Fruit fly (Drosophila melanogaster): Measurements from ENCODE around the gene D2hgdh.
A peak's percentile ranks its signal among the peaks of the same experiment; 100 is the strongest.

The D2hgdh gene

dm6 chrX:2134226-2134880 is 6.9 kb upstream of the D2hgdh start (continued):
- TF ChIP-seq Max (GFP tag; optimal IDR thresholded peaks at IDR 0.05) (peak; percentile 36), wek (GFP tag; optimal IDR thresholded peaks at IDR 0.05) (peak; percentile 40), CG11093 (GFP tag; IDR thresholded peaks at IDR 0.05) (0 out of 3 replicates have a peak, but pooled peaks have one; percentile 21), crol (GFP tag; IDR thresholded peaks at IDR 0.05) (no peak), CG18476 (GFP tag; optimal IDR thresholded peaks at IDR 0.05) (peak; percentile 55), ro (GFP tag; IDR thresholded peaks at IDR 0.05) (no peak), CG10462 (GFP tag; optimal IDR thresholded peaks at IDR 0.05) (peak; percentile 32), slou (GFP tag; optimal IDR thresholded peaks at IDR 0.05) (peak; percentile 31), CG17328 (GFP tag; IDR thresholded peaks at IDR 0.05) (peak; percentile 74), CG10431 (GFP tag; optimal IDR thresholded peaks at IDR 0.05) (peak; percentile 38), TFAM (GFP tag; optimal IDR thresholded peaks at IDR 0.05) (no peak), CG4360 (GFP tag; IDR thresholded peaks at IDR 0.05) (peak; percentile 27; the same call in 1 of the 2 replicates), Doc3 (GFP tag; IDR thresholded peaks at IDR 0.05; ENCODE audit: partially characterized antibody) (no peak), CG5180 (GFP tag; optimal IDR thresholded peaks at IDR 0.05) (peak; percentile 54), Bdp1 (GFP tag; optimal IDR thresholded peaks at IDR 0.05) (no peak), fu2 (GFP tag; optimal IDR thresholded peaks at IDR 0.05) (peak; percentile 35), esg (GFP tag; conservative IDR thresholded peaks at IDR 0.05) (peak; percentile 18; the same call in 1 of the 2 replicates), CG7963 (GFP tag; IDR thresholded peaks at IDR 0.05; ENCODE audit: partially characterized antibody) (no peak), CG12155 (GFP tag; optimal IDR thresholded peaks at IDR 0.05) (peak; percentile 42), p53 (GFP tag; optimal IDR thresholded peaks at IDR 0.05) (no peak), scrt (GFP tag; optimal IDR thresholded peaks at IDR 0.05) (peak; percentile 65), lbe (GFP tag; optimal IDR thresholded peaks at IDR 0.05) (peak; percentile 89), CG2120 (GFP tag; optimal IDR thresholded peaks at IDR 0.05) (peak; percentile 66), Mes4 (GFP tag; optimal IDR thresholded peaks at IDR 0.05) (peak; percentile 59), ewg (GFP tag; optimal IDR thresholded peaks at IDR 0.05) (peak; percentile 24), chinmo (GFP tag; IDR thresholded peaks at IDR 0.05; ENCODE audit: partially characterized antibody) (no peak), CG12769 (tag; optimal IDR thresholded peaks at IDR 0.05) (peak; percentile 75), CG33213 (GFP tag; optimal IDR thresholded peaks at IDR 0.05) (peak; percentile 1), gce (GFP tag; IDR thresholded peaks at IDR 0.05) (0 out of 3 replicates have a peak, but pooled peaks have one; percentile 23), CG12219 (GFP tag; optimal IDR thresholded peaks at IDR 0.05) (peak; percentile 75), CG9727 (GFP tag; optimal IDR thresholded peaks at IDR 0.05) (peak; percentile 64), caup (GFP tag; optimal IDR thresholded peaks at IDR 0.05; ENCODE audit: severe bottlenecking) (peak; percentile 49), CG30431 (GFP tag; optimal IDR thresholded peaks at IDR 0.05) (peak; percentile 60), Ravus (GFP tag; IDR thresholded peaks at IDR 0.05) (no peak), fd96Cb (tag; optimal IDR thresholded peaks at IDR 0.05) (peak; percentile 76), Aef1 (GFP tag; IDR thresholded peaks at IDR 0.05) (peak; percentile 29; the same call in 2 of the 3 replicates), chn (GFP tag; optimal IDR thresholded peaks at IDR 0.05) (peak; percentile 72), HLH3B (GFP tag; IDR thresholded peaks at IDR 0.05) (peak; percentile 74), CG12744 (GFP tag; optimal IDR thresholded peaks at IDR 0.05) (peak; percentile 36), CG10147 (GFP tag; optimal IDR thresholded peaks at IDR 0.05) (peak; percentile 55), sima (GFP tag; optimal IDR thresholded peaks at IDR 0.05) (peak; percentile 59), HmgZ (tag; optimal IDR thresholded peaks at IDR 0.05) (peak; percentile 27), bbx (GFP tag; IDR thresholded peaks at IDR 0.05; ENCODE audit: partially characterized antibody) (no peak), eyg (GFP tag; optimal IDR thresholded peaks at IDR 0.05) (no peak), CG17802 (tag; optimal IDR thresholded peaks at IDR 0.05) (no peak), mirr (GFP tag; optimal IDR thresholded peaks at IDR 0.05) (no peak), CG10543 (GFP tag; optimal IDR thresholded peaks at IDR 0.05) (no peak), mld (GFP tag; IDR thresholded peaks at IDR 0.05; ENCODE audit: partially characterized antibody) (no peak), disco-r (GFP tag; optimal IDR thresholded peaks at IDR 0.05) (no peak)
